Fruit fly (Drosophila melanogaster) whole organism, pupa: ENCODE measurements around the gene TkR86C.

Experiments used
- CG10348 ChIP-seq: fragments of 200-800 bp; sonication (Bioruptor generic); IDR thresholded peaks from 2 replicates; pipeline ENCODE4 v1.3.6; 2022; ENCODE audit warnings: missing biosample characterization, missing genetic modification characterization
- Pif1A ChIP-seq: fragments of 200-800 bp; sonication (Bioruptor generic); optimal IDR thresholded peaks from 3 replicates; lab custom pipeline; 2016; ENCODE audit warnings: missing biosample characterization, missing genetic modification characterization
- rn ChIP-seq: fragments of 200-800 bp; sonication (Bioruptor generic); IDR thresholded peaks from 2 replicates; pipeline ENCODE4 v1.3.6; 2022; ENCODE audit warnings: missing biosample characterization, missing genetic modification characterization

- TF ChIP-seq CG10348 (GFP tag; lab: Robert Waterston, UW) (no peak), Pif1A (GFP tag; lab: Kevin White, UChicago) (no peak), rn (GFP tag; lab: Robert Waterston, UW) (no peak)
Measured at dm6 chr3R:10777274-10777673, 26.2 kb upstream of the TkR86C start, which contains the start of the genes CG45076, CG45078 and fau.
